Fruit fly (Drosophila melanogaster) whole organism, wandering third instar larva: ENCODE data around the gene noc.

ENCODE experiments used
- HLH106 ChIP-seq: fragments of 200-800 bp; optimal IDR thresholded peaks from 3 replicates; lab custom pipeline; 2019; ENCODE audit warnings: missing biosample characterization, mild to moderate bottlenecking, missing genetic modification characterization, moderate library complexity
- Hr78 ChIP-seq: fragments of >200 bp; optimal IDR thresholded peaks from 2 replicates; lab custom pipeline; 2017; ENCODE audit warnings: missing biosample characterization, missing genetic modification characterization
- Mio ChIP-seq: sonication (Bioruptor generic); optimal IDR thresholded peaks from 2 replicates; lab custom pipeline; 2016; ENCODE audit warnings: missing biosample characterization, missing genetic modification characterization
- Vsx2 ChIP-seq: fragments of 200-300, 225-300 bp; sonication (Bioruptor generic); optimal IDR thresholded peaks from 2 replicates; lab custom pipeline; 2018; ENCODE audit warnings: missing biosample characterization, missing genetic modification characterization; ENCODE audit not compliant: partially characterized antibody
- br ChIP-seq: fragments of 200-800 bp; sonication (Bioruptor generic); optimal IDR thresholded peaks from 2 replicates; lab custom pipeline; 2016; ENCODE audit warnings: missing biosample characterization, missing genetic modification characterization
- ey ChIP-seq: fragments of 200-800 bp; sonication (Bioruptor generic); optimal IDR thresholded peaks from 2 replicates; lab custom pipeline; 2016; ENCODE audit warnings: missing biosample characterization, missing genetic modification characterization
- h ChIP-seq: fragments of 200-800 bp; sonication (Bioruptor generic); optimal IDR thresholded peaks from 3 replicates; lab custom pipeline; 2016; ENCODE audit warnings: missing biosample characterization, mild to moderate bottlenecking, missing genetic modification characterization
- lola ChIP-seq: fragments of >200 bp; optimal IDR thresholded peaks from 2 replicates; lab custom pipeline; 2017; ENCODE audit warnings: missing biosample characterization, missing genetic modification characterization
- pan ChIP-seq: fragments of >200 bp; optimal IDR thresholded peaks from 2 replicates; lab custom pipeline; 2017
- psq ChIP-seq: fragments of 200-800 bp; sonication (Bioruptor generic); optimal IDR thresholded peaks from 3 replicates; lab custom pipeline; 2017; ENCODE audit warnings: missing biosample characterization, mild to moderate bottlenecking, missing genetic modification characterization, moderate library complexity
- usp ChIP-seq: fragments of >200 bp; optimal IDR thresholded peaks from 2 replicates; lab custom pipeline; 2017; ENCODE audit warnings: missing biosample characterization, missing genetic modification characterization

DNA sequence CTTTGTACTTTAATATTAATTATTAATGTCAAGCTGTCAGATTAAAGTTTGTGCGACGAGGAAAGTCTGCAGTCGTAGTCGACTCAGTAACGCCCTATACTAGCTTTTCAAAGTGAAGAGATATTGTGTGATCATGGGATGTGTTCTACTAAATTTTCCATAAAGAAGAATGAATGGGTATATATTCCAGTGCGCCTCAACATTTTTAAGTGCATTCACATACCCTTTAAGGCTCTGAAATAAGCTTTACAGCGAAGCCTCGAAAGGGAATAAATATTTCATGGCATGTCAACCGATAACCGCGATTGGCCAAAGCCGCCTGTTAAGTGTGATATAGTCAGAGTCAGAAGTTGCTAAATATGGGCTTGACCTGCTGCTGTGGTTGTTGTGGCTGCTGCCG, 8.4 kb downstream of the noc start:
- TF ChIP-seq h (GFP tag; lab: Kevin White, UChicago), result peak; percentile 3
- TF ChIP-seq psq (GFP tag; lab: Kevin White, UChicago), result peak; percentile 15
- TF ChIP-seq usp, result no peak
- peak; percentile 42 for TF ChIP-seq br
- no peak for TF ChIP-seq HLH106 (tag; lab: Kevin White, UChicago)
- no peak for TF ChIP-seq Hr78 (GFP tag; lab: Kevin White, UChicago)
- peak; percentile 23 for TF ChIP-seq ey (GFP tag; lab: Kevin White, UChicago)
- no peak for TF ChIP-seq Mio (GFP tag; lab: Kevin White, UChicago)
- TF ChIP-seq pan, result no peak
- no peak for TF ChIP-seq Vsx2 (GFP tag; lab: Kevin White, UChicago)
- TF ChIP-seq lola (GFP tag; lab: Kevin White, UChicago), result no peak
